Worm (Caenorhabditis elegans): ENCODE data around the gene C01G10.15.

DNA sequence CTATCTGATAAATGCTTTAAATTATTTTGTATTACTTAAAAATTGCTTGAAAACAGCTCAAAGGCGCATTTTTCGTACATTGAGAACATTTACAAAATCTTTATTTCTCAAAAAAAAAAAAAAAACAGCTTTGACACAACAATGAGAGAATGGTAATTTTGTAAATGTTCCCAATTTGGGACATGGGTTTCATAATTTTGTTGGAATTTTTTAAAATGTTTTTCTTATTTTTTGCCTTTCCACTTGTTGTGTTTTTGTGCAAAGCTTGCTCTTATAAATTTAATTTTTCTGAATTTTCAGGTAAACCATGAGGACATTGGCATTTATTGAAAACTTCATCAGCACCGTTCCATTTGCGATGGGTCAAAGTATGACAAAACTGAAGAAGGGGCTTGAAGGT, 24.6 kb upstream of the C01G10.15 start, which contains the start of gene T01G5.7:
- TF ChIP-seq akir-1 (GFP tag; optimal IDR thresholded peaks at IDR 0.05) (no peak), nhr-90 (tag; optimal IDR thresholded peaks at IDR 0.05) (no peak), madf-10 (tag; optimal IDR thresholded peaks at IDR 0.05) (no peak)

Data from whole organism, young adult.